Fruit fly (Drosophila melanogaster): ENCODE data around the gene Cpr62Bb.

Cpr62Bb gene

dm6 chr3L:1876215-1876625 is 41.3 kb upstream of the Cpr62Bb start, which contains the start of gene dre4 (continued):
- no peak for TF ChIP-seq CG7963 (GFP tag; IDR thresholded peaks at IDR 0.05; ENCODE audit: partially characterized antibody)
- peak; percentile 47 for TF ChIP-seq nom (GFP tag; optimal IDR thresholded peaks at IDR 0.05)
- peak; percentile 72 for TF ChIP-seq Ptx1 (GFP tag; IDR thresholded peaks at IDR 0.05)
- peak; percentile 86 for TF ChIP-seq vvl (GFP tag; IDR thresholded peaks at IDR 0.05)
- TF ChIP-seq unpg (GFP tag; optimal IDR thresholded peaks at IDR 0.05) = peak; percentile 79
- TF ChIP-seq fd3F (GFP tag; optimal IDR thresholded peaks at IDR 0.05) = peak; percentile 34
- peak; percentile 57 for TF ChIP-seq Drgx (GFP tag; IDR thresholded peaks at IDR 0.05)
- peak; percentile 62 for TF ChIP-seq amos (GFP tag; IDR thresholded peaks at IDR 0.05; ENCODE audit: partially characterized antibody)
- peak; percentile 15; the same call in 1 of the 3 replicates for TF ChIP-seq croc (GFP tag; conservative IDR thresholded peaks at IDR 0.05)
- TF ChIP-seq CG32772 (GFP tag; IDR thresholded peaks at IDR 0.05) = no peak
- no peak for TF ChIP-seq Trl (optimal IDR thresholded peaks at IDR 0.05)
- peak; percentile 61 for TF ChIP-seq Trl (GFP tag; optimal IDR thresholded peaks at IDR 0.05)
- TF ChIP-seq CG7271 (tag; optimal IDR thresholded peaks at IDR 0.05) = no peak
- peak; percentile 62 for TF ChIP-seq fd96Cb (tag; optimal IDR thresholded peaks at IDR 0.05)
- peak; percentile 61 for TF ChIP-seq CG18476 (GFP tag; optimal IDR thresholded peaks at IDR 0.05)
- peak; percentile 67 for TF ChIP-seq Spps (tag; optimal IDR thresholded peaks at IDR 0.05)
- peak; percentile 45; the same call in 1 of the 2 replicates for TF ChIP-seq esg (GFP tag; conservative IDR thresholded peaks at IDR 0.05)
- TF ChIP-seq Dek (tag; optimal IDR thresholded peaks at IDR 0.05) = peak; percentile 57
- TF ChIP-seq caup (GFP tag; optimal IDR thresholded peaks at IDR 0.05; ENCODE audit: severe bottlenecking) = peak; percentile 51
- no peak for TF ChIP-seq tio (GFP tag; optimal IDR thresholded peaks at IDR 0.05)
- TF ChIP-seq Ssrp (tag; optimal IDR thresholded peaks at IDR 0.05) = peak; percentile 54
- no peak for TF ChIP-seq Neu2 (GFP tag; optimal IDR thresholded peaks at IDR 0.05; ENCODE audit: borderline replicate concordance)
- peak; percentile 88 for TF ChIP-seq E2f2 (GFP tag; IDR thresholded peaks at IDR 0.05)
- 0 out of 2 replicates have a peak, but pooled peaks have one; percentile 33 for TF ChIP-seq wdn (GFP tag; IDR thresholded peaks at IDR 0.05)
- peak; percentile 23 for TF ChIP-seq MTF-1 (GFP tag; optimal IDR thresholded peaks at IDR 0.05; ENCODE audit: borderline replicate concordance)
- TF ChIP-seq mam (GFP tag; optimal IDR thresholded peaks at IDR 0.05) = peak; percentile 80
- TF ChIP-seq z (GFP tag; IDR thresholded peaks at IDR 0.05) = no peak
- TF ChIP-seq CG6272 (GFP tag; IDR thresholded peaks at IDR 0.05) = peak; percentile 47; the same call in 1 of the 2 replicates
- TF ChIP-seq Asciz (GFP tag; optimal IDR thresholded peaks at IDR 0.05) = peak; percentile 62
- TF ChIP-seq CG31224 (GFP tag; IDR thresholded peaks at IDR 0.05) = peak; percentile 47; the same call in 1 of the 2 replicates
- TF ChIP-seq NFAT (GFP tag; IDR thresholded peaks at IDR 0.05) = no peak
- peak; percentile 93 for TF ChIP-seq Lhr (GFP tag; optimal IDR thresholded peaks at IDR 0.05)
- TF ChIP-seq pnt (GFP tag; optimal IDR thresholded peaks at IDR 0.05) = peak; percentile 45
- peak; percentile 69 for TF ChIP-seq CG17328 (GFP tag; IDR thresholded peaks at IDR 0.05)
- TF ChIP-seq CG14710 (tag; optimal IDR thresholded peaks at IDR 0.05) = peak; percentile 82
- peak in 1 of 2 experiments; percentile 21 for TF ChIP-seq insv (GFP tag; optimal IDR thresholded peaks at IDR 0.05)
- no peak for TF ChIP-seq sc (optimal IDR thresholded peaks at IDR 0.05)
- peak; percentile 12 for TF ChIP-seq sc (GFP tag; optimal IDR thresholded peaks at IDR 0.05)
- peak; percentile 32 for TF ChIP-seq BtbVII (GFP tag; optimal IDR thresholded peaks at IDR 0.05)
- peak; percentile 40 for TF ChIP-seq ab (GFP tag; optimal IDR thresholded peaks at IDR 0.05)
- TF ChIP-seq crol (GFP tag; IDR thresholded peaks at IDR 0.05) = peak; percentile 24; the same call in 1 of the 2 replicates
- TF ChIP-seq CG9817 (tag; optimal IDR thresholded peaks at IDR 0.05) = peak; percentile 24
- TF ChIP-seq Mes4 (GFP tag; optimal IDR thresholded peaks at IDR 0.05) = peak; percentile 52
- 0 out of 3 replicates have a peak, but pooled peaks have one; percentile 31 for TF ChIP-seq CG11456 (GFP tag; IDR thresholded peaks at IDR 0.05)
- no peak for TF ChIP-seq hb (GFP tag; IDR thresholded peaks at IDR 0.05; ENCODE audit: partially characterized antibody)
- peak; percentile 43 for TF ChIP-seq CG7928 (GFP tag; optimal IDR thresholded peaks at IDR 0.05)
- no peak for TF ChIP-seq Deaf1 (tag; optimal IDR thresholded peaks at IDR 0.05)
- no peak for TF ChIP-seq Hr39 (optimal IDR thresholded peaks at IDR 0.05)
- TF ChIP-seq exex (tag; optimal IDR thresholded peaks at IDR 0.05) = peak; percentile 11
- TF ChIP-seq Stat92E (GFP tag; optimal IDR thresholded peaks at IDR 0.05) = peak in 1 of 3 experiments; percentile 54
